Fruit fly (Drosophila melanogaster): Measurements from ENCODE around the gene Spt7.

Gene Spt7

DNA sequence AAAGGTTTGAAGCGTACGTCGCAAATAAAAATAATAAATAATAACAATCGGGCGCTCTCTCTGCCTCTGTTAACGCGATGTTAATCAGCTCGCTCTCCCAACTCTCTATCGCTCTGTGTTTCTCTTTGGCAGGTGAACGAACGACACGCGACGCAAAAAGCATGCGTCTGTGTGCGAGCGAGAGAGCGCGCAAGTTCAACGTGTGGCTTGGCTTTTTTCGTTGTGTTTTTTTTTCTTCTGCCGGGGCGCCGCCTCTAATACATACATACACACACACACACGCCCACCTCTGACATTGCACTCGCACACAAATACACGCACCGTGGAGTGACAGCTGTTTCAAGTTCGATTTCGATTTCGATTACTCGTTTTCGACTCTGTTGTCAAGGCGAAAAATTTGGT, 28.4 kb downstream of the Spt7 start:
- TF ChIP-seq CG6792 (GFP tag; optimal IDR thresholded peaks at IDR 0.05) = no peak
- peak; percentile 42 for TF ChIP-seq CG6854 (GFP tag; optimal IDR thresholded peaks at IDR 0.05)
- TF ChIP-seq CG7368 (GFP tag; optimal IDR thresholded peaks at IDR 0.05) = no peak
- TF ChIP-seq eg (GFP tag; IDR thresholded peaks at IDR 0.05) = peak; percentile 77; the same call in 2 of the 3 replicates
- no peak for TF ChIP-seq dac (GFP tag; optimal IDR thresholded peaks at IDR 0.05)
- TF ChIP-seq CG11294 (GFP tag; IDR thresholded peaks at IDR 0.05) = no peak
- no peak for TF ChIP-seq Hr38 (GFP tag; optimal IDR thresholded peaks at IDR 0.05)
- TF ChIP-seq acj6 (GFP tag; optimal IDR thresholded peaks at IDR 0.05) = no peak
- TF ChIP-seq CG6163 (GFP tag; IDR thresholded peaks at IDR 0.05) = peak; percentile 82
- TF ChIP-seq fd85E (GFP tag; optimal IDR thresholded peaks at IDR 0.05) = peak; percentile 46
- TF ChIP-seq CG10631 (GFP tag; optimal IDR thresholded peaks at IDR 0.05) = no peak
- no peak for TF ChIP-seq Eip75B (GFP tag; optimal IDR thresholded peaks at IDR 0.05)
- TF ChIP-seq CG6276 (GFP tag; optimal IDR thresholded peaks at IDR 0.05) = peak; percentile 11
- no peak for TF ChIP-seq CG31627 (GFP tag; optimal IDR thresholded peaks at IDR 0.05)
- TF ChIP-seq Eip78C (GFP tag) = peak; percentile 61
- TF ChIP-seq CG8119 (GFP tag; IDR thresholded peaks at IDR 0.05) = peak; percentile 45; the same call in 2 of the 3 replicates
- no peak for TF ChIP-seq net (GFP tag; optimal IDR thresholded peaks at IDR 0.05)
- no peak for TF ChIP-seq CG8319 (GFP tag; optimal IDR thresholded peaks at IDR 0.05)
- TF ChIP-seq Met (GFP tag; optimal IDR thresholded peaks at IDR 0.05) = peak; percentile 35
- TF ChIP-seq Ets21C (GFP tag; optimal IDR thresholded peaks at IDR 0.05) = no peak
- TF ChIP-seq CG16779 (tag; optimal IDR thresholded peaks at IDR 0.05) = peak; percentile 25
- peak; percentile 94 for TF ChIP-seq svp (GFP tag)
- no peak for TF ChIP-seq Hr4 (GFP tag; optimal IDR thresholded peaks at IDR 0.05)
- peak; percentile 69 for TF ChIP-seq CG9139 (GFP tag; optimal IDR thresholded peaks at IDR 0.05)
- TF ChIP-seq Sox15 (GFP tag; optimal IDR thresholded peaks at IDR 0.05) = no peak
- TF ChIP-seq CG32006 (GFP tag; optimal IDR thresholded peaks at IDR 0.05) = no peak
- TF ChIP-seq pdm3 (GFP tag; optimal IDR thresholded peaks at IDR 0.05) = no peak
- peak; percentile 29 for TF ChIP-seq Eip93F (GFP tag; optimal IDR thresholded peaks at IDR 0.05)
- no peak for TF ChIP-seq CG3032 (tag; optimal IDR thresholded peaks at IDR 0.05)
- no peak for TF ChIP-seq fd59A (GFP tag; optimal IDR thresholded peaks at IDR 0.05)
- no peak for TF ChIP-seq fkh (GFP tag; optimal IDR thresholded peaks at IDR 0.05)
- no peak for TF ChIP-seq spab (GFP tag; optimal IDR thresholded peaks at IDR 0.05)
- no peak for TF ChIP-seq CG11762 (GFP tag; optimal IDR thresholded peaks at IDR 0.05; ENCODE audit: insufficient read depth)
- TF ChIP-seq Sox102F (GFP tag; optimal IDR thresholded peaks at IDR 0.05) = no peak
- TF ChIP-seq salr (GFP tag; optimal IDR thresholded peaks at IDR 0.05) = no peak
- no peak for TF ChIP-seq Ets96B (tag; optimal IDR thresholded peaks at IDR 0.05)
- TF ChIP-seq CG34406 (GFP tag; optimal IDR thresholded peaks at IDR 0.05) = peak; percentile 16
- TF ChIP-seq dsx (GFP tag; optimal IDR thresholded peaks at IDR 0.05; ENCODE audit: poor library complexity, severe bottlenecking) = no peak
- no peak for TF ChIP-seq Blimp-1 (GFP tag; optimal IDR thresholded peaks at IDR 0.05)
- TF ChIP-seq CG1621 (tag; optimal IDR thresholded peaks at IDR 0.05) = peak; percentile 10
- TF ChIP-seq CG6808 (GFP tag; optimal IDR thresholded peaks at IDR 0.05) = peak; percentile 23
- peak; percentile 17 for TF ChIP-seq vri (GFP tag; optimal IDR thresholded peaks at IDR 0.05)
- TF ChIP-seq Smox (GFP tag; optimal IDR thresholded peaks at IDR 0.05) = no peak
- TF ChIP-seq ss (GFP tag; optimal IDR thresholded peaks at IDR 0.05) = peak; percentile 68
- TF ChIP-seq CG15336 (GFP tag; IDR thresholded peaks at IDR 0.05) = peak; percentile 55; the same call in 1 of the 2 replicates
